Comparison of ENCODE assay signal across 4 worm cellular contexts in genomic region chrV:10320101-10320761, ce11.
TF ChIP-seq lines count a peak whose summit lies in the region.

Gene gna-1, minus strand, starts transcription at chrV:10320151.
Gene B0024.13, plus strand, starts transcription at chrV:10320711.

TF ChIP-seq in whole organism, L1 larva, 84 proteins besides CTCF, POLR2A, EP300 and RAD21 (continued from another document and continues in another):
- TF ChIP-seq elt-2 (tag; optimal IDR thresholded peaks at IDR 0.05; lab: Kevin White, UChicago) = peak; percentile 41
- no peak for TF ChIP-seq nhr-84 (tag; optimal IDR thresholded peaks at IDR 0.05; lab: Kevin White, UChicago)
- no peak for TF ChIP-seq vab-15 (tag; optimal IDR thresholded peaks at IDR 0.05; lab: Kevin White, UChicago)
- peak; percentile 72 for TF ChIP-seq nhr-19 (GFP tag; conservative IDR thresholded peaks at IDR 0.05; lab: Robert Waterston, UW)
- no peak for TF ChIP-seq nhr-76 (tag; optimal IDR thresholded peaks at IDR 0.05; lab: Kevin White, UChicago)
- peak; percentile 33 for TF ChIP-seq C16A3.4 (tag; optimal IDR thresholded peaks at IDR 0.05; lab: Kevin White, UChicago)
- TF ChIP-seq lin-39 (tag; optimal IDR thresholded peaks at IDR 0.05; lab: Kevin White, UChicago) = no peak
- peak; percentile 44 for TF ChIP-seq skn-1 (tag; optimal IDR thresholded peaks at IDR 0.05; lab: Kevin White, UChicago)
- peak; percentile 78 for TF ChIP-seq xbp-1 (tag; optimal IDR thresholded peaks at IDR 0.05; lab: Kevin White, UChicago)
- TF ChIP-seq blmp-1 (tag; optimal IDR thresholded peaks at IDR 0.05; lab: Kevin White, UChicago) = peak; percentile 60
- TF ChIP-seq nhr-11 (tag; optimal IDR thresholded peaks at IDR 0.05; lab: Kevin White, UChicago) = no peak
- peak in 1 of 2 experiments; percentile 86 for TF ChIP-seq ztf-11 (tag; optimal IDR thresholded peaks at IDR 0.05; lab: Kevin White, UChicago)
- peak; percentile 19 to 68 (median 38) for TF ChIP-seq ceh-82 (tag; optimal IDR thresholded peaks at IDR 0.05; lab: Kevin White, UChicago)
- no peak for TF ChIP-seq hlh-17 (GFP tag; optimal IDR thresholded peaks at IDR 0.05; lab: Kevin White, UChicago; ENCODE audit: borderline replicate concordance)
- no peak for TF ChIP-seq aha-1 (tag; optimal IDR thresholded peaks at IDR 0.05; lab: Kevin White, UChicago)
- TF ChIP-seq Y116A8C.19 (tag; optimal IDR thresholded peaks at IDR 0.05; lab: Kevin White, UChicago; ENCODE audit: borderline replicate concordance) = peak; percentile 12
- TF ChIP-seq lsy-2 (tag; optimal IDR thresholded peaks at IDR 0.05; lab: Kevin White, UChicago) = peak; percentile 54 to 64
- peak; percentile 92 for TF ChIP-seq lir-3 (tag; optimal IDR thresholded peaks at IDR 0.05; lab: Kevin White, UChicago; ENCODE audit: poor library complexity)
- peak; percentile 45 for TF ChIP-seq unc-86 (tag; optimal IDR thresholded peaks at IDR 0.05; lab: Kevin White, UChicago)
- TF ChIP-seq C34B4.2 (tag; optimal IDR thresholded peaks at IDR 0.05; lab: Kevin White, UChicago) = no peak
- no peak for TF ChIP-seq efl-3 (GFP tag; optimal IDR thresholded peaks at IDR 0.05; lab: Kevin White, UChicago)
- peak; percentile 41 to 70 for TF ChIP-seq efl-1 (optimal IDR thresholded peaks at IDR 0.05; lab: Kevin White, UChicago)
- TF ChIP-seq efl-1 (GFP tag; optimal IDR thresholded peaks at IDR 0.05 in 1 of 2; lab: Kevin White, UChicago) = peak; percentile 65 to 95
- TF ChIP-seq nhr-28 (tag; optimal IDR thresholded peaks at IDR 0.05; lab: Kevin White, UChicago) = no peak
- peak; percentile 35 for TF ChIP-seq nhr-77 (tag; optimal IDR thresholded peaks at IDR 0.05; lab: Kevin White, UChicago)
- no peak for TF ChIP-seq hlh-4 (tag; optimal IDR thresholded peaks at IDR 0.05; lab: Kevin White, UChicago)
- TF ChIP-seq lin-35 (GFP tag; optimal IDR thresholded peaks at IDR 0.05; lab: Kevin White, UChicago) = peak; percentile 50 to 59
- no peak for TF ChIP-seq ets-5 (GFP tag; IDR thresholded peaks at IDR 0.05; lab: Robert Waterston, UW)
- peak; percentile 84 for TF ChIP-seq lin-14 (GFP tag; optimal IDR thresholded peaks at IDR 0.05; lab: Kevin White, UChicago)
- peak; percentile 82 for TF ChIP-seq dsc-1 (tag; optimal IDR thresholded peaks at IDR 0.05; lab: Kevin White, UChicago)
- peak; percentile 5 for TF ChIP-seq snpc-4 (tag; optimal IDR thresholded peaks at IDR 0.05; lab: Kevin White, UChicago)
- no peak for TF ChIP-seq alr-1 (tag; optimal IDR thresholded peaks at IDR 0.05; lab: Kevin White, UChicago; ENCODE audit: borderline replicate concordance)

TF ChIP-seq in whole organism, L4 larva, 104 proteins besides CTCF, POLR2A, EP300 and RAD21 (continued from another document):
- TF ChIP-seq zfp-3 (GFP tag; conservative IDR thresholded peaks at IDR 0.05; lab: Robert Waterston, UW) (no peak), arid-1 (GFP tag; conservative IDR thresholded peaks at IDR 0.05; lab: Robert Waterston, UW) (no peak), Y5F2A.4 (GFP tag; optimal IDR thresholded peaks at IDR 0.05; lab: Kevin White, UChicago) (no peak), nhr-11 (tag; optimal IDR thresholded peaks at IDR 0.05; lab: Kevin White, UChicago) (no peak), pha-4 (GFP tag; IDR thresholded peaks at IDR 0.05; lab: Robert Waterston, UW) (no peak), pha-4 (tag; optimal IDR thresholded peaks at IDR 0.05; lab: Kevin White, UChicago) (peak; percentile 21)

TF ChIP-seq in whole organism, late embryonic, 69 proteins besides CTCF, POLR2A, EP300 and RAD21 (continued from another document):
- no peak for TF ChIP-seq ceh-22 (tag; optimal IDR thresholded peaks at IDR 0.05; lab: Kevin White, UChicago)
- TF ChIP-seq unc-42 (tag; optimal IDR thresholded peaks at IDR 0.05; lab: Kevin White, UChicago) = peak; percentile 54
- TF ChIP-seq Y22D7AL.16 (tag; optimal IDR thresholded peaks at IDR 0.05; lab: Kevin White, UChicago) = no peak
- TF ChIP-seq pros-1 (tag; optimal IDR thresholded peaks at IDR 0.05; lab: Kevin White, UChicago) = no peak
- no peak for TF ChIP-seq ttx-3 (tag; optimal IDR thresholded peaks at IDR 0.05; lab: Kevin White, UChicago)
- TF ChIP-seq lim-6 (tag; optimal IDR thresholded peaks at IDR 0.05; lab: Kevin White, UChicago) = peak; percentile 2
- TF ChIP-seq elt-2 (tag; optimal IDR thresholded peaks at IDR 0.05; lab: Kevin White, UChicago) = no peak
- TF ChIP-seq fkh-10 (GFP tag; optimal IDR thresholded peaks at IDR 0.05; lab: Kevin White, UChicago) = no peak
- TF ChIP-seq nhr-232 (tag; optimal IDR thresholded peaks at IDR 0.05; lab: Kevin White, UChicago) = no peak
- no peak for TF ChIP-seq madf-2 (tag; optimal IDR thresholded peaks at IDR 0.05; lab: Kevin White, UChicago)
- peak; percentile 63 for TF ChIP-seq tbx-2 (tag; optimal IDR thresholded peaks at IDR 0.05; lab: Kevin White, UChicago)
- peak; percentile 60 for TF ChIP-seq tbx-7 (tag; optimal IDR thresholded peaks at IDR 0.05; lab: Kevin White, UChicago)
- TF ChIP-seq ceh-30 (tag; optimal IDR thresholded peaks at IDR 0.05; lab: Kevin White, UChicago) = no peak
- TF ChIP-seq T23F11.4 (GFP tag; optimal IDR thresholded peaks at IDR 0.05; lab: Kevin White, UChicago) = no peak
- no peak for TF ChIP-seq sox-4 (tag; optimal IDR thresholded peaks at IDR 0.05; lab: Kevin White, UChicago)
- TF ChIP-seq hlh-6 (tag; optimal IDR thresholded peaks at IDR 0.05; lab: Kevin White, UChicago) = no peak
- TF ChIP-seq dve-1 (tag; optimal IDR thresholded peaks at IDR 0.05; lab: Kevin White, UChicago) = no peak

TF ChIP-seq in whole organism, young adult, 124 proteins besides CTCF, POLR2A, EP300 and RAD21 (continued from another document):
- no peak for TF ChIP-seq cebp-2 (GFP tag; IDR thresholded peaks at IDR 0.05; lab: Robert Waterston, UW)
- no peak for TF ChIP-seq F49E8.2 (tag; optimal IDR thresholded peaks at IDR 0.05; lab: Kevin White, UChicago; ENCODE audit: insufficient read depth)
- TF ChIP-seq ccch-3 (GFP tag; optimal IDR thresholded peaks at IDR 0.05; lab: Kevin White, UChicago) = peak; percentile 24
- no peak for TF ChIP-seq ceh-79 (tag; optimal IDR thresholded peaks at IDR 0.05; lab: Kevin White, UChicago)
- TF ChIP-seq nfya-1 (tag; optimal IDR thresholded peaks at IDR 0.05; lab: Kevin White, UChicago; ENCODE audit: borderline replicate concordance, insufficient read depth) = no peak
- TF ChIP-seq ztf-18 (tag; optimal IDR thresholded peaks at IDR 0.05; lab: Kevin White, UChicago) = peak; percentile 26
- TF ChIP-seq bed-1 (GFP tag; IDR thresholded peaks at IDR 0.05; lab: Robert Waterston, UW) = no peak
- TF ChIP-seq akir-1 (GFP tag; optimal IDR thresholded peaks at IDR 0.05; lab: Kevin White, UChicago) = no peak
- TF ChIP-seq F55B11.4 (tag; optimal IDR thresholded peaks at IDR 0.05; lab: Kevin White, UChicago; ENCODE audit: borderline replicate concordance, insufficient read depth) = no peak
- no peak for TF ChIP-seq mel-28 (tag; optimal IDR thresholded peaks at IDR 0.05; lab: Kevin White, UChicago; ENCODE audit: borderline replicate concordance)
- peak; percentile 51; the same call in 1 of the 2 replicates for TF ChIP-seq ceh-91 (GFP tag; IDR thresholded peaks at IDR 0.05; lab: Robert Waterston, UW)
- no peak for TF ChIP-seq ztf-25 (GFP tag; IDR thresholded peaks at IDR 0.05; lab: Robert Waterston, UW)
- no peak for TF ChIP-seq lsy-27 (tag; optimal IDR thresholded peaks at IDR 0.05; lab: Kevin White, UChicago; ENCODE audit: borderline replicate concordance, insufficient read depth)
- TF ChIP-seq snpc-1.3 (tag; optimal IDR thresholded peaks at IDR 0.05; lab: Kevin White, UChicago; ENCODE audit: insufficient read depth) = no peak
- no peak for TF ChIP-seq ama-1 (optimal IDR thresholded peaks at IDR 0.05; lab: Kevin White, UChicago)
- no peak for TF ChIP-seq ama-1 (GFP tag; optimal IDR thresholded peaks at IDR 0.05; lab: Kevin White, UChicago)
- no peak for TF ChIP-seq F37B4.10 (GFP tag; IDR thresholded peaks at IDR 0.05; lab: Robert Waterston, UW)
- TF ChIP-seq hrde-1 (tag; optimal IDR thresholded peaks at IDR 0.05; lab: Kevin White, UChicago; ENCODE audit: borderline replicate concordance) = no peak
- no peak for TF ChIP-seq ztf-22 (GFP tag; optimal IDR thresholded peaks at IDR 0.05; lab: Kevin White, UChicago)
- TF ChIP-seq let-607 (tag; optimal IDR thresholded peaks at IDR 0.05; lab: Kevin White, UChicago) = peak in 1 of 2 experiments; percentile 45
- TF ChIP-seq attf-5 (GFP tag; optimal IDR thresholded peaks at IDR 0.05; lab: Kevin White, UChicago) = peak; percentile 58
- no peak for TF ChIP-seq hlh-12 (tag; optimal IDR thresholded peaks at IDR 0.05; lab: Kevin White, UChicago)
- TF ChIP-seq ekl-4 (GFP tag; IDR thresholded peaks at IDR 0.05; lab: Robert Waterston, UW) = no peak
- no peak for TF ChIP-seq aptf-3 (GFP tag; IDR thresholded peaks at IDR 0.05; lab: Robert Waterston, UW)
- TF ChIP-seq Y95B8A.8 (GFP tag; IDR thresholded peaks at IDR 0.05; lab: Robert Waterston, UW) = no peak
- peak; percentile 24 for TF ChIP-seq lsl-1 (GFP tag; optimal IDR thresholded peaks at IDR 0.05; lab: Kevin White, UChicago)
- TF ChIP-seq C17E4.6 (GFP tag; IDR thresholded peaks at IDR 0.05; lab: Robert Waterston, UW) = no peak
- TF ChIP-seq unc-62 (GFP tag; optimal IDR thresholded peaks at IDR 0.05; lab: Kevin White, UChicago) = no peak
- no peak for TF ChIP-seq ztf-28 (GFP tag; IDR thresholded peaks at IDR 0.05; lab: Robert Waterston, UW)
- no peak for TF ChIP-seq F22D6.2 (tag; optimal IDR thresholded peaks at IDR 0.05; lab: Kevin White, UChicago)
- TF ChIP-seq snpc-4 (GFP tag; optimal IDR thresholded peaks at IDR 0.05; lab: Kevin White, UChicago) = no peak
- peak in 2 of 4 experiments; percentile 10 to 39 for TF ChIP-seq snpc-4 (tag; optimal IDR thresholded peaks at IDR 0.05; lab: Kevin White, UChicago)
- TF ChIP-seq sea-2 (GFP tag; IDR thresholded peaks at IDR 0.05; lab: Robert Waterston, UW) = no peak
